Worm (Caenorhabditis elegans) whole organism, L4 larva: ENCODE results near the gene gei-14.

Experiments used
- R02D3.7 ChIP-seq: fragments of 150-350 bp; sonication (generic microtip); optimal IDR thresholded peaks from 3 replicates; lab custom pipeline; 2014; ENCODE audit warnings: missing biosample characterization, missing genetic modification characterization
- Y5F2A.4 ChIP-seq: fragments of 200-800 bp; sonication (Bioruptor generic); optimal IDR thresholded peaks from 2 replicates; lab custom pipeline; 2018; ENCODE audit warnings: mild to moderate bottlenecking, missing genetic modification characterization, missing compliant biosample characterization
- Y75B8A.6 ChIP-seq: fragments of 200-800 bp; sonication (Bioruptor generic); IDR thresholded peaks from 2 replicates; pipeline ENCODE4 v1.3.6; 2022; ENCODE audit warnings: missing genetic modification reagents, missing genetic modification characterization, missing compliant biosample characterization
- aha-1 ChIP-seq: fragments of 150-350 bp; peaks from one replicate; lab custom pipeline; 2014; ENCODE audit warnings: missing biosample characterization, missing genetic modification characterization
- ama-1 ChIP-seq: fragments of 150-350 bp; optimal IDR thresholded peaks from 2 replicates; lab custom pipeline; 2014; ENCODE audit warnings: inconsistent platforms, mixed read lengths
- attf-4 ChIP-seq: sonication (generic microtip); optimal IDR thresholded peaks from 3 replicates; lab custom pipeline; 2017; ENCODE audit warnings: missing biosample characterization, missing genetic modification characterization
- ceh-82 ChIP-seq: sonication (generic microtip); optimal IDR thresholded peaks from 2 replicates; lab custom pipeline; 2017; ENCODE audit warnings: missing biosample characterization, missing genetic modification characterization
- cey-2 ChIP-seq: sonication (generic microtip); optimal IDR thresholded peaks from 3 replicates; lab custom pipeline; 2017; ENCODE audit warnings: missing genetic modification characterization, mild to moderate bottlenecking, missing compliant biosample characterization, antibody characterized with exemption, borderline replicate concordance; ENCODE audit not compliant: insufficient read depth
- ctbp-1 ChIP-seq: fragments of 200-800 bp; sonication (Bioruptor generic); IDR thresholded peaks from 2 replicates; pipeline ENCODE4 v1.3.6; 2022; ENCODE audit warnings: missing genetic modification reagents, missing genetic modification characterization, missing compliant biosample characterization
- daf-16 ChIP-seq, 3 experiments: sonication (generic microtip); optimal IDR thresholded peaks; 2 replicates each; lab custom pipeline; 2016 to 2017; ENCODE audit warnings: missing genetic modification characterization in 3 of 3, missing genetic modification reagents in 3 of 3, mild to moderate bottlenecking in 2 of 3, missing compliant biosample characterization in 2 of 3, missing biosample characterization in 1 of 3, moderate library complexity in 1 of 3
- dmd-6 ChIP-seq: fragments of 200-800 bp; sonication (Bioruptor generic); IDR thresholded peaks from 2 replicates; pipeline ENCODE4 v1.3.6; 2022; ENCODE audit warnings: missing genetic modification reagents, missing genetic modification characterization, missing compliant biosample characterization
- hif-1 ChIP-seq, 2 experiments: sonication (generic microtip); optimal IDR thresholded peaks; 2 replicates each; lab custom pipeline; 2016 to 2017; ENCODE audit warnings: missing compliant biosample characterization in 2 of 2, missing genetic modification characterization in 2 of 2, missing genetic modification reagents in 2 of 2, missing genotype in 2 of 2, mild to moderate bottlenecking in 1 of 2
- hlh-11 ChIP-seq: fragments of 200-800 bp; sonication (Bioruptor generic); optimal IDR thresholded peaks from 2 replicates; lab custom pipeline; 2018; ENCODE audit warnings: mild to moderate bottlenecking, missing genetic modification characterization, missing compliant biosample characterization
- hlh-30 ChIP-seq: sonication (generic microtip); optimal IDR thresholded peaks from 2 replicates; lab custom pipeline; 2017; ENCODE audit warnings: antibody characterized with exemption, mild to moderate bottlenecking, missing genetic modification characterization, missing compliant biosample characterization; ENCODE audit not compliant: insufficient read depth
- hmg-1.1 ChIP-seq: fragments of 200-800 bp; sonication (Bioruptor generic); IDR thresholded peaks from 2 replicates; pipeline ENCODE4 v1.3.6; 2022; ENCODE audit warnings: missing genetic modification reagents, missing genetic modification characterization, missing compliant biosample characterization
- lin-13 ChIP-seq: fragments of 150-350 bp; optimal IDR thresholded peaks from 2 replicates; lab custom pipeline; 2014; ENCODE audit warnings: missing biosample characterization, missing genetic modification reagents, missing genetic modification characterization
- lin-29 ChIP-seq: fragments of 200-800 bp; sonication (Bioruptor generic); IDR thresholded peaks from 2 replicates; pipeline ENCODE4 v1.3.6; 2022; ENCODE audit warnings: missing genetic modification reagents, missing genetic modification characterization, missing compliant biosample characterization
- mdt-29 ChIP-seq: fragments of 200-800 bp; sonication (Bioruptor generic); IDR thresholded peaks from 2 replicates; pipeline ENCODE4 v1.3.6; 2022; ENCODE audit warnings: missing genetic modification reagents, missing genetic modification characterization, missing compliant biosample characterization
- mxl-3 ChIP-seq: fragments of 200-800 bp; sonication (Bioruptor generic); optimal IDR thresholded peaks from 2 replicates; lab custom pipeline; 2018; ENCODE audit warnings: mild to moderate bottlenecking, missing genetic modification characterization, missing compliant biosample characterization
- nhr-102 ChIP-seq: sonication (generic microtip); optimal IDR thresholded peaks from 2 replicates; lab custom pipeline; 2016; ENCODE audit warnings: mild to moderate bottlenecking, missing genetic modification characterization, moderate library complexity, missing compliant biosample characterization
- nhr-11 ChIP-seq: fragments of 150-350 bp; optimal IDR thresholded peaks from 2 replicates; lab custom pipeline; 2014; ENCODE audit warnings: missing biosample characterization, missing genetic modification characterization
- nhr-111 ChIP-seq: fragments of 200-800 bp; sonication (Bioruptor generic); optimal IDR thresholded peaks from 2 replicates; lab custom pipeline; 2018; ENCODE audit warnings: mild to moderate bottlenecking, missing genetic modification characterization, missing compliant biosample characterization
- nhr-25 ChIP-seq: sonication (generic microtip); optimal IDR thresholded peaks from 2 replicates; lab custom pipeline; 2017; ENCODE audit warnings: missing genetic modification characterization, mild to moderate bottlenecking, missing compliant biosample characterization, antibody characterized with exemption, moderate library complexity, borderline replicate concordance; ENCODE audit not compliant: insufficient read depth
- nhr-28 ChIP-seq: fragments of 150-350 bp; optimal IDR thresholded peaks from 2 replicates; lab custom pipeline; 2014; ENCODE audit warnings: missing biosample characterization, missing genetic modification characterization
- nhr-6 ChIP-seq: fragments of 150-350 bp; optimal IDR thresholded peaks from 2 replicates; lab custom pipeline; 2014; ENCODE audit warnings: missing biosample characterization, missing genetic modification characterization
- pha-4 ChIP-seq, 2 experiments: fragments of 150-350 bp in 1 of 2; fragments of 200-800 bp in 1 of 2; sonication (Bioruptor generic) in 1 of 2; IDR thresholded peaks in 1 of 2; optimal IDR thresholded peaks in 1 of 2; 2 replicates each; pipeline versions ENCODE4 v1.3.6 to Lab custom; 2014 to 2022; ENCODE audit warnings: missing genetic modification characterization in 2 of 2, missing genetic modification reagents in 2 of 2, missing biosample characterization in 1 of 2, missing compliant biosample characterization in 1 of 2
- saeg-2 ChIP-seq: fragments of 200-800 bp; sonication (Bioruptor generic); IDR thresholded peaks from 2 replicates; pipeline ENCODE4 v1.3.6; 2022; ENCODE audit warnings: missing genetic modification reagents, missing genetic modification characterization, missing compliant biosample characterization
- tra-1 ChIP-seq: fragments of 200-800 bp; sonication (Bioruptor generic); IDR thresholded peaks from 2 replicates; pipeline ENCODE4 v1.3.6; 2022; ENCODE audit warnings: missing genetic modification reagents, missing genetic modification characterization, missing compliant biosample characterization
- unc-39 ChIP-seq: sonication (generic microtip); optimal IDR thresholded peaks from 2 replicates; lab custom pipeline; 2017; ENCODE audit warnings: missing biosample characterization, missing genetic modification characterization
- unc-62 ChIP-seq, 3 experiments: fragments of 150-350 bp in 1 of 3; sonication (generic microtip); optimal IDR thresholded peaks in 2 of 3; peaks in 1 of 3; 1 replicate in 1 of 3; 2 replicates in 2 of 3; lab custom pipeline; 2014 to 2017; ENCODE audit warnings: missing biosample characterization in 3 of 3, missing genetic modification characterization in 3 of 3, missing genetic modification reagents in 3 of 3, missing genotype in 1 of 3
- vab-7 ChIP-seq: fragments of 200-800 bp; sonication (Bioruptor generic); IDR thresholded peaks from 2 replicates; pipeline ENCODE4 v1.3.6; 2022; ENCODE audit warnings: missing genetic modification reagents, missing genetic modification characterization, missing compliant biosample characterization
- zag-1 ChIP-seq: fragments of 150-350 bp; optimal IDR thresholded peaks from 2 replicates; lab custom pipeline; 2014; ENCODE audit warnings: missing biosample characterization, missing genetic modification characterization

The gei-14 gene

ce11 chrII:8263562-8263961 lies 12.5 kb downstream of the gei-14 start (continued):
- no peak for TF ChIP-seq nhr-111 (GFP tag; lab: Kevin White, UChicago)
- TF ChIP-seq Y5F2A.4, result no peak
- TF ChIP-seq Y75B8A.6 (GFP tag; lab: Robert Waterston, UW), result no peak
- no peak for TF ChIP-seq attf-4 (tag; lab: Kevin White, UChicago)
- TF ChIP-seq daf-16 (GFP tag; optimal IDR thresholded peaks at IDR 0.05; lab: Kevin White, UChicago), result no peak
- no peak for TF ChIP-seq daf-16 (tag; optimal IDR thresholded peaks at IDR 0.05; lab: Kevin White, UChicago)
- no peak for TF ChIP-seq nhr-6 (tag; lab: Kevin White, UChicago)
- no peak for TF ChIP-seq nhr-11 (tag; lab: Kevin White, UChicago)
- no peak for TF ChIP-seq hmg-1.1 (GFP tag; lab: Robert Waterston, UW)
- no peak for TF ChIP-seq lin-13 (GFP tag; lab: Kevin White, UChicago)
- no peak for TF ChIP-seq vab-7 (GFP tag; lab: Robert Waterston, UW)
- no peak for TF ChIP-seq ceh-82 (tag; lab: Kevin White, UChicago)
- peak in 1 of 2 experiments; percentile 67 for TF ChIP-seq unc-62 (GFP tag; optimal IDR thresholded peaks at IDR 0.05 in 1 of 2; lab: Kevin White, UChicago)
- no peak for TF ChIP-seq unc-62 (tag; optimal IDR thresholded peaks at IDR 0.05; lab: Kevin White, UChicago)
- TF ChIP-seq hlh-11 (tag; lab: Kevin White, UChicago), result peak; percentile 7
- no peak for TF ChIP-seq ama-1 (lab: Kevin White, UChicago)
- TF ChIP-seq saeg-2 (GFP tag; lab: Robert Waterston, UW), result no peak

- TF ChIP-seq unc-62 (GFP tag; optimal IDR thresholded peaks at IDR 0.05 in 1 of 2; lab: Kevin White, UChicago) (peak in 1 of 2 experiments; percentile 7), unc-62 (tag; optimal IDR thresholded peaks at IDR 0.05; lab: Kevin White, UChicago) (no peak), tra-1 (GFP tag; lab: Robert Waterston, UW) (0 out of 2 replicates have a peak, but pooled peaks have one; percentile 15), hlh-11 (tag; lab: Kevin White, UChicago) (peak; percentile 50), zag-1 (tag; lab: Kevin White, UChicago) (no peak), hlh-30 (peak; percentile 70), mxl-3 (GFP tag; lab: Kevin White, UChicago) (peak; percentile 27), nhr-28 (tag; lab: Kevin White, UChicago) (peak; percentile 12), dmd-6 (GFP tag; lab: Robert Waterston, UW) (peak; percentile 48), nhr-25 (tag; lab: Kevin White, UChicago) (peak; percentile 2), lin-29 (GFP tag; lab: Robert Waterston, UW) (no peak)
Measured at ce11 chrII:8259674-8260073, 16.4 kb downstream of the gei-14 start.

ce11 chrII:8259038-8259437 lies 17.0 kb downstream of the gei-14 start, which contains the start of gene F35C11.6:
Gene F35C11.6 (minus strand): TSS chrII:8259138.
- TF ChIP-seq nhr-102 (tag; lab: Kevin White, UChicago), result no peak
- no peak for TF ChIP-seq R02D3.7 (tag; lab: Kevin White, UChicago)
- no peak for TF ChIP-seq aha-1 (tag; lab: Kevin White, UChicago)
- TF ChIP-seq mdt-29 (GFP tag; lab: Robert Waterston, UW), result no peak
- no peak for TF ChIP-seq daf-16 (GFP tag; optimal IDR thresholded peaks at IDR 0.05; lab: Kevin White, UChicago)
- no peak for TF ChIP-seq daf-16 (tag; optimal IDR thresholded peaks at IDR 0.05; lab: Kevin White, UChicago)
- TF ChIP-seq ceh-82 (tag; lab: Kevin White, UChicago), result no peak
- no peak for TF ChIP-seq hlh-11 (tag; lab: Kevin White, UChicago)
- no peak for TF ChIP-seq ctbp-1

- TF ChIP-seq cey-2 (tag; lab: Kevin White, UChicago) (no peak), attf-4 (tag; lab: Kevin White, UChicago) (no peak), unc-39 (tag; lab: Kevin White, UChicago) (no peak), hif-1 (tag; optimal IDR thresholded peaks at IDR 0.05; lab: Kevin White, UChicago) (no peak), pha-4 (GFP tag; IDR thresholded peaks at IDR 0.05; lab: Robert Waterston, UW) (no peak), pha-4 (tag; optimal IDR thresholded peaks at IDR 0.05; lab: Kevin White, UChicago) (no peak), hmg-1.1 (GFP tag; lab: Robert Waterston, UW) (no peak)
Measured at ce11 chrII:8256013-8256412, 20.0 kb downstream of the gei-14 start, which contains the start of gene F35C11.7. Gene F35C11.7 (plus strand): TSS chrII:8256313.
